Fruit fly (Drosophila melanogaster): ENCODE measurements around the gene CG4617.

CG4617 gene

dm6 chrX:7096495-7096995, 7.7 kb downstream of the CG4617 start (continued):
- peak; percentile 65; the same call in 1 of the 2 replicates for TF ChIP-seq CG4404 (GFP tag; IDR thresholded peaks at IDR 0.05)
- TF ChIP-seq Dek (tag; optimal IDR thresholded peaks at IDR 0.05), result peak; percentile 79
- TF ChIP-seq gcm (GFP tag; optimal IDR thresholded peaks at IDR 0.05), result peak; percentile 73
- peak; percentile 61 for TF ChIP-seq stc (GFP tag; IDR thresholded peaks at IDR 0.05)
- TF ChIP-seq mam (GFP tag; optimal IDR thresholded peaks at IDR 0.05), result peak; percentile 72
- peak; percentile 78 for TF ChIP-seq Ptx1 (GFP tag; IDR thresholded peaks at IDR 0.05)
- peak; percentile 33; the same call in 1 of the 2 replicates for TF ChIP-seq Ravus (GFP tag; IDR thresholded peaks at IDR 0.05)
- peak; percentile 82 for TF ChIP-seq CG12391 (tag; optimal IDR thresholded peaks at IDR 0.05)
- TF ChIP-seq tap (tag; optimal IDR thresholded peaks at IDR 0.05), result peak; percentile 84
- peak; percentile 23 for TF ChIP-seq CG3995 (GFP tag; optimal IDR thresholded peaks at IDR 0.05)
- TF ChIP-seq CG10431 (GFP tag; optimal IDR thresholded peaks at IDR 0.05), result peak; percentile 6
- TF ChIP-seq al (GFP tag; IDR thresholded peaks at IDR 0.05), result peak; percentile 63
- TF ChIP-seq Max (GFP tag; optimal IDR thresholded peaks at IDR 0.05), result peak; percentile 57
- TF ChIP-seq Doc3 (GFP tag; IDR thresholded peaks at IDR 0.05; ENCODE audit: partially characterized antibody), result no peak
- peak; percentile 43 for TF ChIP-seq Mad (GFP tag; optimal IDR thresholded peaks at IDR 0.05)
- peak; percentile 54 for TF ChIP-seq CG14667 (GFP tag; IDR thresholded peaks at IDR 0.05)
- TF ChIP-seq cg (GFP tag; optimal IDR thresholded peaks at IDR 0.05), result no peak
- TF ChIP-seq CG2129 (GFP tag; IDR thresholded peaks at IDR 0.05; ENCODE audit: partially characterized antibody), result no peak
- TF ChIP-seq Neu2 (GFP tag; optimal IDR thresholded peaks at IDR 0.05; ENCODE audit: borderline replicate concordance), result no peak
- TF ChIP-seq cad (GFP tag; optimal IDR thresholded peaks at IDR 0.05), result no peak
- TF ChIP-seq Vsx1 (GFP tag; optimal IDR thresholded peaks at IDR 0.05), result peak; percentile 26
- TF ChIP-seq Abd-B (GFP tag; optimal IDR thresholded peaks at IDR 0.05), result peak; percentile 69
- TF ChIP-seq CG7556 (GFP tag; optimal IDR thresholded peaks at IDR 0.05), result peak; percentile 85
- TF ChIP-seq CG6272 (GFP tag; IDR thresholded peaks at IDR 0.05), result 0 out of 2 replicates have a peak, but pooled peaks have one; percentile 51
- TF ChIP-seq CG2116 (GFP tag; optimal IDR thresholded peaks at IDR 0.05), result peak; percentile 11
- peak; percentile 82 for TF ChIP-seq caup (GFP tag; optimal IDR thresholded peaks at IDR 0.05; ENCODE audit: severe bottlenecking)
- TF ChIP-seq CG2199 (GFP tag; IDR thresholded peaks at IDR 0.05), result peak; percentile 57; the same call in 1 of the 3 replicates
- TF ChIP-seq CG11504 (tag; optimal IDR thresholded peaks at IDR 0.05), result peak; percentile 90
- peak; percentile 74 for TF ChIP-seq Xbp1 (GFP tag; optimal IDR thresholded peaks at IDR 0.05)
- peak; percentile 74 for TF ChIP-seq esg (GFP tag; conservative IDR thresholded peaks at IDR 0.05)
- peak; percentile 70 for TF ChIP-seq tx (GFP tag; optimal IDR thresholded peaks at IDR 0.05)
- TF ChIP-seq CG3838 (GFP tag; optimal IDR thresholded peaks at IDR 0.05), result peak; percentile 54
- TF ChIP-seq CG17186 (GFP tag; optimal IDR thresholded peaks at IDR 0.05), result peak; percentile 19
- peak; percentile 81 for TF ChIP-seq CG9727 (GFP tag; optimal IDR thresholded peaks at IDR 0.05)
- peak; percentile 77 for TF ChIP-seq CG13894 (tag; optimal IDR thresholded peaks at IDR 0.05)
- TF ChIP-seq pita (GFP tag; optimal IDR thresholded peaks at IDR 0.05), result no peak
- peak; percentile 84 for TF ChIP-seq lilli (GFP tag; optimal IDR thresholded peaks at IDR 0.05)
- peak; percentile 88 for TF ChIP-seq unpg (GFP tag; optimal IDR thresholded peaks at IDR 0.05)
- TF ChIP-seq Mrtf (GFP tag; IDR thresholded peaks at IDR 0.05), result peak; percentile 71; the same call in 2 of the 3 replicates
- no peak for TF ChIP-seq CG42726 (GFP tag; IDR thresholded peaks at IDR 0.05; ENCODE audit: partially characterized antibody)
- TF ChIP-seq psq (GFP tag; optimal IDR thresholded peaks at IDR 0.05), result peak; percentile 61
- TF ChIP-seq Fer3 (tag; optimal IDR thresholded peaks at IDR 0.05), result peak; percentile 82
- peak; percentile 88 for TF ChIP-seq CG6813 (GFP tag; optimal IDR thresholded peaks at IDR 0.05)
- TF ChIP-seq CG6654 (GFP tag; optimal IDR thresholded peaks at IDR 0.05), result peak; percentile 49
- peak; percentile 74 for TF ChIP-seq onecut (GFP tag; IDR thresholded peaks at IDR 0.05)
- peak; percentile 71 for TF ChIP-seq CG2202 (tag; optimal IDR thresholded peaks at IDR 0.05)
- peak; percentile 68; the same call in 1 of the 2 replicates for TF ChIP-seq CG7372 (GFP tag; IDR thresholded peaks at IDR 0.05)
- TF ChIP-seq CG8290 (GFP tag; optimal IDR thresholded peaks at IDR 0.05), result peak; percentile 47
- peak; percentile 54 to 92 for TF ChIP-seq CG8290 (tag; optimal IDR thresholded peaks at IDR 0.05)
- TF ChIP-seq vvl (GFP tag; IDR thresholded peaks at IDR 0.05), result peak; percentile 76

Measured in whole organism, embryonic.